Fruit fly (Drosophila melanogaster) whole organism, embryonic: ENCODE measurements around the gene COX7AL2.

Source experiments
- Ada2b ChIP-seq: fragments of 200-800 bp; sonication (Bioruptor generic); IDR thresholded peaks from 2 replicates; pipeline ENCODE4 v1.3.6; 2022; ENCODE audit warnings: missing biosample characterization, missing genetic modification characterization
- Adf1 ChIP-seq: fragments of 200-800 bp; sonication (Bioruptor generic); IDR thresholded peaks from 2 replicates; pipeline ENCODE4 v1.3.6; 2022; ENCODE audit warnings: missing biosample characterization, missing genetic modification characterization
- CG10979 ChIP-seq: fragments of 200-800 bp; sonication (Bioruptor generic); optimal IDR thresholded peaks from 2 replicates; lab custom pipeline; 2018; ENCODE audit warnings: missing biosample characterization, mild to moderate bottlenecking, missing genetic modification characterization, moderate library complexity
- CG11696 ChIP-seq: fragments of 200-800 bp; sonication (Bioruptor generic); IDR thresholded peaks from 2 replicates; pipeline ENCODE4 v1.3.6; 2022; ENCODE audit warnings: missing biosample characterization, missing genetic modification characterization
- CG13424 ChIP-seq: fragments of 200-800 bp; sonication (Bioruptor generic); optimal IDR thresholded peaks from 2 replicates; lab custom pipeline; 2019; ENCODE audit warnings: missing biosample characterization, mild to moderate bottlenecking, missing genetic modification characterization, moderate library complexity
- CG13624 ChIP-seq: fragments of 200-800 bp; sonication (Bioruptor generic); optimal IDR thresholded peaks from 2 replicates; lab custom pipeline; 2016; ENCODE audit warnings: missing biosample characterization, missing genetic modification characterization
- CG13775 ChIP-seq: fragments of 200-800 bp; sonication (Bioruptor generic); optimal IDR thresholded peaks from 3 replicates; lab custom pipeline; 2017; ENCODE audit warnings: missing biosample characterization, mild to moderate bottlenecking, missing genetic modification characterization
- CG15073 ChIP-seq: fragments of 200-800 bp; sonication (Bioruptor generic); optimal IDR thresholded peaks from 2 replicates; lab custom pipeline; 2016; ENCODE audit warnings: missing biosample characterization, missing genetic modification characterization
- CG1602 ChIP-seq: fragments of 200-800 bp; sonication (Bioruptor generic); optimal IDR thresholded peaks from 3 replicates; lab custom pipeline; 2016; ENCODE audit warnings: missing biosample characterization, missing genetic modification characterization
- CG17186 ChIP-seq: fragments of 200-800 bp; sonication (Bioruptor generic); optimal IDR thresholded peaks from 3 replicates; lab custom pipeline; 2017; ENCODE audit warnings: missing biosample characterization, missing genetic modification reagents, missing genetic modification characterization
- CG17361 ChIP-seq: fragments of 200-800 bp; sonication (Bioruptor generic); IDR thresholded peaks from 3 replicates; pipeline ENCODE4 v1.3.6; 2022; ENCODE audit warnings: missing biosample characterization, missing genetic modification characterization
- CG2889 ChIP-seq: fragments of 200-800 bp; sonication (Bioruptor generic); IDR thresholded peaks from 3 replicates; pipeline ENCODE4 v1.3.6; 2022; ENCODE audit warnings: missing biosample characterization, missing genetic modification characterization
- CG30431 ChIP-seq: fragments of 200-800 bp; sonication (Bioruptor generic); optimal IDR thresholded peaks from 2 replicates; lab custom pipeline; 2017; ENCODE audit warnings: missing biosample characterization, missing genetic modification characterization
- CG31388 ChIP-seq: fragments of 200-800 bp; sonication (Bioruptor generic); optimal IDR thresholded peaks from 2 replicates; lab custom pipeline; 2016; ENCODE audit warnings: missing biosample characterization, missing genetic modification characterization
- CG34376 ChIP-seq: fragments of 200-800 bp; sonication (Bioruptor generic); optimal IDR thresholded peaks from 2 replicates; lab custom pipeline; 2018; ENCODE audit warnings: missing biosample characterization, mild to moderate bottlenecking, missing genetic modification characterization
- CG42726 ChIP-seq: fragments of 200-800 bp; sonication (Bioruptor generic); IDR thresholded peaks from 2 replicates; pipeline ENCODE4 v1.3.6; 2022; ENCODE audit warnings: missing biosample characterization, missing genetic modification characterization; ENCODE audit not compliant: partially characterized antibody
- CG7745 ChIP-seq: fragments of 200-800 bp; sonication (Bioruptor generic); optimal IDR thresholded peaks from 2 replicates; lab custom pipeline; 2018; ENCODE audit warnings: missing biosample characterization, mild to moderate bottlenecking, missing genetic modification characterization, moderate library complexity
- CG7786 ChIP-seq: fragments of 200-800 bp; sonication (Bioruptor generic); optimal IDR thresholded peaks from 2 replicates; lab custom pipeline; 2016; ENCODE audit warnings: missing biosample characterization, missing genetic modification characterization
- CG9437 ChIP-seq: fragments of 200-800 bp; sonication (Bioruptor generic); optimal IDR thresholded peaks from 2 replicates; lab custom pipeline; 2018; ENCODE audit warnings: missing biosample characterization, mild to moderate bottlenecking, missing genetic modification characterization
- CG9727 ChIP-seq: fragments of 200-800 bp; sonication (Bioruptor generic); optimal IDR thresholded peaks from 3 replicates; lab custom pipeline; 2017; ENCODE audit warnings: missing biosample characterization, mild to moderate bottlenecking, missing genetic modification characterization
- D19A ChIP-seq: fragments of 200-800 bp; optimal IDR thresholded peaks from 3 replicates; lab custom pipeline; 2019; ENCODE audit warnings: missing biosample characterization, mild to moderate bottlenecking, missing genetic modification characterization, moderate library complexity
- Dip3 ChIP-seq: fragments of 200-800 bp; sonication (Bioruptor generic); optimal IDR thresholded peaks from 3 replicates; lab custom pipeline; 2016; ENCODE audit warnings: missing biosample characterization, missing genetic modification characterization
- Doc3 ChIP-seq: fragments of 200-800 bp; sonication (Bioruptor generic); IDR thresholded peaks from 3 replicates; pipeline ENCODE4 v1.3.6; 2022; ENCODE audit warnings: missing biosample characterization, missing genetic modification characterization; ENCODE audit not compliant: partially characterized antibody
- Elba2 ChIP-seq: fragments of 200-800 bp; sonication (Bioruptor generic); optimal IDR thresholded peaks from 3 replicates; lab custom pipeline; 2016; ENCODE audit warnings: missing biosample characterization, missing genetic modification characterization
- Ets65A ChIP-seq: fragments of 200-800 bp; sonication (Bioruptor generic); peaks from one replicate; lab custom pipeline; 2016; ENCODE audit warnings: missing biosample characterization, missing genetic modification characterization
- Hr3 ChIP-seq: fragments of 200-800 bp; sonication (Bioruptor generic); optimal IDR thresholded peaks from 3 replicates; lab custom pipeline; 2016; ENCODE audit warnings: missing biosample characterization, missing genetic modification characterization
- Max ChIP-seq: fragments of 200-800 bp; sonication (Bioruptor generic); optimal IDR thresholded peaks from 2 replicates; lab custom pipeline; 2016; ENCODE audit warnings: missing biosample characterization, mild to moderate bottlenecking, missing genetic modification characterization
- Mes4 ChIP-seq: fragments of 200-800 bp; sonication (Bioruptor generic); optimal IDR thresholded peaks from 2 replicates; lab custom pipeline; 2016; ENCODE audit warnings: missing biosample characterization, missing genetic modification characterization
- Opbp ChIP-seq: fragments of 200-800 bp; sonication (Bioruptor generic); IDR thresholded peaks from 3 replicates; pipeline ENCODE4 v1.3.6; 2022; ENCODE audit warnings: missing biosample characterization, missing genetic modification characterization; ENCODE audit not compliant: partially characterized antibody
- Six4 ChIP-seq: fragments of 200-800 bp; sonication (Bioruptor generic); optimal IDR thresholded peaks from 2 replicates; lab custom pipeline; 2016; ENCODE audit warnings: missing biosample characterization, missing genetic modification characterization
- Tbp ChIP-seq: fragments of >200 bp; optimal IDR thresholded peaks from 2 replicates; lab custom pipeline; 2018; ENCODE audit warnings: missing biosample characterization, missing genetic modification characterization
- Xbp1 ChIP-seq: fragments of 200-800 bp; sonication (Bioruptor generic); optimal IDR thresholded peaks from 3 replicates; lab custom pipeline; 2016; ENCODE audit warnings: missing biosample characterization, mild to moderate bottlenecking, missing genetic modification characterization
- abd-A ChIP-seq: fragments of 200-800 bp; sonication (Bioruptor generic); optimal IDR thresholded peaks from 3 replicates; lab custom pipeline; 2019; ENCODE audit warnings: missing biosample characterization, mild to moderate bottlenecking, missing genetic modification characterization, moderate library complexity
- cg ChIP-seq: fragments of 200-800 bp; sonication (Bioruptor generic); optimal IDR thresholded peaks from 3 replicates; lab custom pipeline; 2019; ENCODE audit warnings: missing biosample characterization, mild to moderate bottlenecking, missing genetic modification characterization, moderate library complexity
- eve ChIP-seq, 2 experiments: fragments of >200 bp; optimal IDR thresholded peaks; 2 replicates each; lab custom pipeline; 2017; ENCODE audit warnings: missing biosample characterization in 2 of 2, missing genetic modification characterization in 2 of 2
- grn ChIP-seq: fragments of 200-800 bp; sonication (Bioruptor generic); optimal IDR thresholded peaks from 3 replicates; lab custom pipeline; 2017; ENCODE audit warnings: missing biosample characterization, missing genetic modification characterization
- ind ChIP-seq: fragments of 200-800 bp; sonication (Bioruptor generic); optimal IDR thresholded peaks from 3 replicates; lab custom pipeline; 2016; ENCODE audit warnings: missing biosample characterization, missing genetic modification characterization
- kay ChIP-seq: fragments of 200-800 bp; sonication (Bioruptor generic); optimal IDR thresholded peaks from 2 replicates; lab custom pipeline; 2016; ENCODE audit warnings: missing biosample characterization, missing genetic modification characterization
- knrl ChIP-seq: fragments of 200-800 bp; sonication (Bioruptor generic); IDR thresholded peaks from 3 replicates; pipeline ENCODE4 v1.3.6; 2022; ENCODE audit warnings: missing biosample characterization, missing genetic modification characterization; ENCODE audit not compliant: partially characterized antibody
- luna ChIP-seq: fragments of 200-800 bp; sonication (Bioruptor generic); optimal IDR thresholded peaks from 2 replicates; lab custom pipeline; 2016; ENCODE audit warnings: missing biosample characterization, missing genetic modification characterization
- oc ChIP-seq: fragments of 200-800 bp; sonication (Bioruptor generic); optimal IDR thresholded peaks from 2 replicates; lab custom pipeline; 2018; ENCODE audit warnings: missing biosample characterization, mild to moderate bottlenecking, missing genetic modification characterization, moderate library complexity
- org-1 ChIP-seq: fragments of 200-800 bp; sonication (Bioruptor generic); optimal IDR thresholded peaks from 2 replicates; lab custom pipeline; 2017; ENCODE audit warnings: missing biosample characterization, missing genetic modification characterization
- pfk ChIP-seq: fragments of 200-800 bp; sonication (Bioruptor generic); optimal IDR thresholded peaks from 2 replicates; lab custom pipeline; 2018; ENCODE audit warnings: missing biosample characterization, mild to moderate bottlenecking, missing genetic modification characterization, moderate library complexity
- ssp ChIP-seq: fragments of 200-800 bp; sonication (Bioruptor generic); IDR thresholded peaks from 2 replicates; pipeline ENCODE4 v1.3.6; 2022; ENCODE audit warnings: missing biosample characterization, missing genetic modification characterization
- tgo ChIP-seq: fragments of 200-800 bp; sonication (Bioruptor generic); IDR thresholded peaks from 3 replicates; pipeline ENCODE4 v1.3.6; 2022; ENCODE audit warnings: missing biosample characterization, missing genetic modification characterization
- tin ChIP-seq: fragments of 200-800 bp; sonication (Bioruptor generic); optimal IDR thresholded peaks from 3 replicates; lab custom pipeline; 2016; ENCODE audit warnings: missing biosample characterization, missing genetic modification characterization
- tx ChIP-seq: fragments of 200-800 bp; sonication (Bioruptor generic); optimal IDR thresholded peaks from 2 replicates; lab custom pipeline; 2016; ENCODE audit warnings: missing biosample characterization, missing genetic modification characterization
- zen ChIP-seq: fragments of 200-800 bp; sonication (Bioruptor generic); optimal IDR thresholded peaks from 3 replicates; lab custom pipeline; 2018; ENCODE audit warnings: missing biosample characterization, mild to moderate bottlenecking, missing genetic modification characterization, moderate library complexity

Gene COX7AL2

dm6 chr2L:2161244-2162243, 36.2 kb downstream of the COX7AL2 start (continued):
- peak; percentile 99 for TF ChIP-seq Adf1
- no peak for TF ChIP-seq knrl (GFP tag; lab: Robert Waterston, UW)
- TF ChIP-seq Doc3 (GFP tag; lab: Robert Waterston, UW): no peak
- no peak for TF ChIP-seq ssp (GFP tag; lab: Robert Waterston, UW)
- TF ChIP-seq Ets65A (GFP tag; lab: Kevin White, UChicago): peak; percentile 93
- TF ChIP-seq Opbp: 0 out of 3 replicates have a peak, but pooled peaks have one; percentile 35
- TF ChIP-seq zen (tag; lab: Kevin White, UChicago): no peak
- peak; percentile 54 for TF ChIP-seq CG34376 (GFP tag; lab: Kevin White, UChicago)
- peak; percentile 83 for TF ChIP-seq kay (GFP tag; lab: Kevin White, UChicago)
- no peak for TF ChIP-seq pfk (GFP tag; lab: Kevin White, UChicago)
- no peak for TF ChIP-seq CG2889 (GFP tag; lab: Robert Waterston, UW)
- peak; percentile 50 for TF ChIP-seq tin (GFP tag; lab: Kevin White, UChicago)
- peak; percentile 47 for TF ChIP-seq CG13424 (tag; lab: Kevin White, UChicago)
- peak; percentile 58 for TF ChIP-seq abd-A
- TF ChIP-seq Xbp1 (GFP tag; lab: Kevin White, UChicago): peak; percentile 58
- TF ChIP-seq oc (tag; lab: Kevin White, UChicago): no peak
- TF ChIP-seq CG42726 (GFP tag; lab: Robert Waterston, UW): 0 out of 2 replicates have a peak, but pooled peaks have one; percentile 34
- peak; percentile 65 for TF ChIP-seq grn
- no peak for TF ChIP-seq Elba2 (GFP tag; lab: Kevin White, UChicago)
- TF ChIP-seq CG9437 (GFP tag; lab: Kevin White, UChicago): peak; percentile 80
- peak; percentile 63 for TF ChIP-seq CG30431 (GFP tag; lab: Kevin White, UChicago)
- TF ChIP-seq ind: peak; percentile 57
- TF ChIP-seq CG7786 (GFP tag; lab: Kevin White, UChicago): no peak
- TF ChIP-seq Dip3 (GFP tag; lab: Kevin White, UChicago): peak; percentile 30
- TF ChIP-seq tx: peak; percentile 1
- TF ChIP-seq Ada2b: peak; percentile 32
- peak; percentile 86 for TF ChIP-seq CG17361 (GFP tag; lab: Robert Waterston, UW)
- peak; percentile 58 for TF ChIP-seq CG9727 (GFP tag; lab: Kevin White, UChicago)
- TF ChIP-seq cg: peak; percentile 68
- TF ChIP-seq CG7745 (tag; lab: Kevin White, UChicago): no peak
- peak; percentile 33 for TF ChIP-seq Max (GFP tag; lab: Kevin White, UChicago)
- TF ChIP-seq Mes4 (GFP tag; lab: Kevin White, UChicago): peak; percentile 23
- no peak for TF ChIP-seq CG15073 (GFP tag; lab: Kevin White, UChicago)
- TF ChIP-seq CG1602 (GFP tag; lab: Kevin White, UChicago): peak; percentile 20
- no peak for TF ChIP-seq Tbp
- TF ChIP-seq tgo (GFP tag; lab: Robert Waterston, UW): peak; percentile 33; the same call in 1 of the 3 replicates
- no peak for TF ChIP-seq eve (GFP tag; optimal IDR thresholded peaks at IDR 0.05; lab: Kevin White, UChicago)
- TF ChIP-seq CG31388 (GFP tag; lab: Kevin White, UChicago): no peak
- TF ChIP-seq CG10979 (tag; lab: Kevin White, UChicago): peak; percentile 58
- 0 out of 2 replicates have a peak, but pooled peaks have one; percentile 20 for TF ChIP-seq CG11696 (GFP tag; lab: Robert Waterston, UW)
- no peak for TF ChIP-seq org-1
- TF ChIP-seq Six4 (GFP tag; lab: Kevin White, UChicago): peak; percentile 34
- TF ChIP-seq Hr3 (GFP tag; lab: Kevin White, UChicago): peak; percentile 63
- no peak for TF ChIP-seq CG13624 (GFP tag; lab: Kevin White, UChicago)
- peak; percentile 52 for TF ChIP-seq CG13775 (GFP tag; lab: Kevin White, UChicago)
- TF ChIP-seq D19A: peak; percentile 91
- TF ChIP-seq CG17186 (GFP tag; lab: Kevin White, UChicago): no peak
- peak; percentile 7 for TF ChIP-seq luna (GFP tag; lab: Kevin White, UChicago)
